Worm (Caenorhabditis elegans) whole organism, L2 larva: ENCODE data around the gene ZK1037.6.

Experiments used
- F13H6.1 ChIP-seq: sonication (generic microtip); optimal IDR thresholded peaks from 2 replicates; lab custom pipeline; 2016; ENCODE audit warnings: missing genetic modification characterization, missing compliant biosample characterization
- R02D3.7 ChIP-seq: fragments of 150-350 bp; optimal IDR thresholded peaks from 2 replicates; lab custom pipeline; 2014; ENCODE audit warnings: missing biosample characterization, missing genetic modification characterization
- elt-3 ChIP-seq: sonication (generic microtip); optimal IDR thresholded peaks from 2 replicates; lab custom pipeline; 2017; ENCODE audit warnings: missing biosample characterization, missing genetic modification characterization
- lin-11 ChIP-seq: fragments of 150-350 bp; sonication (generic microtip); optimal IDR thresholded peaks from 2 replicates; lab custom pipeline; 2014; ENCODE audit warnings: missing biosample characterization, missing genetic modification characterization, inconsistent platforms, mixed read lengths
- nhr-12 ChIP-seq: fragments of 150-350 bp; optimal IDR thresholded peaks from 2 replicates; lab custom pipeline; 2014; ENCODE audit warnings: missing biosample characterization, missing genetic modification characterization
- nhr-23 ChIP-seq: fragments of 150-350 bp; optimal IDR thresholded peaks from 2 replicates; lab custom pipeline; 2014; ENCODE audit warnings: missing biosample characterization, missing genetic modification reagents, missing genetic modification characterization
- nhr-77 ChIP-seq: fragments of 150-350 bp; optimal IDR thresholded peaks from 2 replicates; lab custom pipeline; 2014; ENCODE audit warnings: missing biosample characterization, missing genetic modification characterization
- skn-1 ChIP-seq: sonication (generic microtip); optimal IDR thresholded peaks from 2 replicates; lab custom pipeline; 2017; ENCODE audit warnings: missing biosample characterization, missing genetic modification characterization
- unc-62 ChIP-seq: fragments of 150-350 bp; optimal IDR thresholded peaks from 2 replicates; lab custom pipeline; 2014; ENCODE audit warnings: missing biosample characterization, missing genetic modification reagents, missing genetic modification characterization
- ztf-11 ChIP-seq: sonication (generic microtip); optimal IDR thresholded peaks from 2 replicates; lab custom pipeline; 2017; ENCODE audit warnings: missing biosample characterization, missing genetic modification characterization

- TF ChIP-seq R02D3.7 (tag; lab: Kevin White, UChicago) (no peak), nhr-12 (tag; lab: Kevin White, UChicago) (no peak), F13H6.1 (tag; lab: Kevin White, UChicago) (no peak), nhr-23 (no peak), unc-62 (no peak), lin-11 (no peak), ztf-11 (tag; lab: Kevin White, UChicago) (no peak), elt-3 (no peak), skn-1 (tag; lab: Kevin White, UChicago) (no peak), nhr-77 (tag; lab: Kevin White, UChicago) (no peak)
Measured at ce11 chrV:15290995-15291394, 36.6 kb downstream of the ZK1037.6 start, which contains the start of gene cyp-34A2.
